Fruit fly (Drosophila melanogaster) whole organism, embryonic: Measurements from ENCODE around the gene mAChR-C.

Source experiments
- CG12219 ChIP-seq: fragments of 200-800 bp; sonication (Bioruptor generic); optimal IDR thresholded peaks from 3 replicates; lab custom pipeline; 2018; ENCODE audit warnings: missing biosample characterization, mild to moderate bottlenecking, missing genetic modification characterization
- CG12659 ChIP-seq: fragments of 200-800 bp; sonication (Bioruptor generic); optimal IDR thresholded peaks from 3 replicates; lab custom pipeline; 2017; ENCODE audit warnings: mild to moderate bottlenecking, missing biosample characterization, missing genetic modification reagents, missing genetic modification characterization
- CG8089 ChIP-seq: fragments of 200-800 bp; sonication (Bioruptor generic); optimal IDR thresholded peaks from 3 replicates; lab custom pipeline; 2016; ENCODE audit warnings: missing biosample characterization, missing genetic modification characterization
- Med ChIP-seq: fragments of 200-800 bp; sonication (Bioruptor generic); peaks from one replicate; lab custom pipeline; 2016; ENCODE audit warnings: missing biosample characterization, missing genetic modification characterization, mild to moderate bottlenecking, inconsistent platforms, moderate library complexity
- esg ChIP-seq: fragments of 200-800 bp; sonication (Bioruptor generic); conservative IDR thresholded peaks from 2 replicates; pipeline ENCODE4 v1.3.6; 2022; ENCODE audit warnings: missing biosample characterization, missing genetic modification characterization
- prd ChIP-seq, 3 experiments: fragments of >200 bp in 2 of 3; fragments of 200-800 bp in 1 of 3; sonication (Bioruptor generic) in 1 of 3; optimal IDR thresholded peaks in 2 of 3; IDR thresholded peaks in 1 of 3; 2 replicates in 2 of 3; 3 replicates in 1 of 3; pipeline versions ENCODE4 v1.3.6 to Lab custom; 2017 to 2022; ENCODE audit warnings: missing biosample characterization in 1 of 3, missing genetic modification characterization in 1 of 3
- slbo ChIP-seq: fragments of 200-800 bp; sonication (Bioruptor generic); IDR thresholded peaks from 2 replicates; pipeline ENCODE4 v1.3.6; 2022; ENCODE audit warnings: missing biosample characterization, missing genetic modification characterization
- sr ChIP-seq: fragments of 200-800 bp; sonication (Bioruptor generic); IDR thresholded peaks from 3 replicates; pipeline ENCODE4 v1.3.6; 2022; ENCODE audit warnings: missing biosample characterization, missing genetic modification characterization
- vvl ChIP-seq: fragments of 200-800 bp; sonication (Bioruptor generic); IDR thresholded peaks from 2 replicates; pipeline ENCODE4 v1.3.6; 2022; ENCODE audit warnings: missing biosample characterization, missing genetic modification characterization

Gene mAChR-C

dm6 chrX:6791531-6791930 lies 41.0 kb downstream of the mAChR-C start (continued):
- TF ChIP-seq prd (optimal IDR thresholded peaks at IDR 0.05; lab: Kevin White, UChicago), result no peak
- TF ChIP-seq prd (GFP tag; IDR thresholded peaks at IDR 0.05; lab: Robert Waterston, UW), result peak; percentile 35; the same call in 1 of the 3 replicates
- peak; percentile 25; the same call in 1 of the 2 replicates for TF ChIP-seq esg (GFP tag; lab: Robert Waterston, UW)
- peak; percentile 65 for TF ChIP-seq Med
- peak; percentile 58 for TF ChIP-seq vvl (GFP tag; lab: Robert Waterston, UW)
- TF ChIP-seq slbo (GFP tag; lab: Robert Waterston, UW), result peak; percentile 54
- no peak for TF ChIP-seq CG12219
- TF ChIP-seq CG12659, result peak; percentile 16

dm6 chrX:6790944-6791343 lies 41.5 kb downstream of the mAChR-C start:
- no peak for TF ChIP-seq CG8089 (GFP tag; lab: Kevin White, UChicago)
- TF ChIP-seq sr (GFP tag; lab: Robert Waterston, UW), result peak; percentile 71; the same call in 2 of the 3 replicates
